Fruit fly (Drosophila melanogaster): ENCODE data around the gene Rab3-GAP.

The Rab3-GAP gene

DNA sequence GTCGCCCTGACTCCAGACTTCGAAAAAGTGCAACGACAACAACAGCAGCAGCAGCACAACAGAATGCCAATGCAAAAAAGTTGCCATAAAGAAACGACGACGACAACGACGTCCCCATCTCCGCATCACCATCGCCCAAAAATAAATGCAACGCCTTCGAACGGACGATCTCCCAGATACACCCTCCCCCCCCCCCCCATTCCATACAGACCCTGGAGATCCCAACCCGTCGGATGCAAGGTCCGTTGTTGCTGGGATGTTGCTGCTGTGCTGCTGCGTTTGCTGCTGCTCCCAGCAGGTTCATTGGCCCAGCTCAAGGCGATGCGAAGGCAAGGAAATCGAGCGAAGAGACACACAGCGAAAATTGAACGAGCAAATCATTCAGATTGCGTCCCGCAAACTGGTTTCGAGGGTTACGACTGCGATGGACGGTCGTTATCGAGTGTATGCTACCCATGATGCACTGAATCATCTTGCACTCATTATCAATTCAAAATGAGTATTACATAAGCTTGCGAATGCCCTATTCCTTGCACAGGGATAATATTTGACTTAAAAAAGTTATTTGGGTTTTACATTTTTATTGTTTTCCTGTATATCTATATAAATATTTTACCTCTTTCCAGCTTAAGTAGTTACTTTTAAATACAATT, 49.1 kb downstream of the Rab3-GAP start (continued):
- peak; percentile 37 for TF ChIP-seq Ets96B (tag; optimal IDR thresholded peaks at IDR 0.05)
- no peak for TF ChIP-seq Sox102F (GFP tag; optimal IDR thresholded peaks at IDR 0.05)
- no peak for TF ChIP-seq CG7368 (GFP tag; optimal IDR thresholded peaks at IDR 0.05)
- peak; percentile 98 for TF ChIP-seq dsx (GFP tag; optimal IDR thresholded peaks at IDR 0.05; ENCODE audit: poor library complexity, severe bottlenecking)
- no peak for TF ChIP-seq CG34406 (GFP tag; optimal IDR thresholded peaks at IDR 0.05)
- peak; percentile 21 for TF ChIP-seq Eip78C (GFP tag)
- TF ChIP-seq Ets21C (GFP tag; optimal IDR thresholded peaks at IDR 0.05) = no peak
- peak; percentile 69 for TF ChIP-seq Met (GFP tag; optimal IDR thresholded peaks at IDR 0.05)
- peak; percentile 59 for TF ChIP-seq Blimp-1 (GFP tag; optimal IDR thresholded peaks at IDR 0.05)
- no peak for TF ChIP-seq Gug (GFP tag; IDR thresholded peaks at IDR 0.05)
- no peak for TF ChIP-seq Smox (GFP tag; optimal IDR thresholded peaks at IDR 0.05)
- 0 out of 3 replicates have a peak, but pooled peaks have one; percentile 15 for TF ChIP-seq eg (GFP tag; IDR thresholded peaks at IDR 0.05)
- TF ChIP-seq salr (GFP tag; optimal IDR thresholded peaks at IDR 0.05) = peak in 1 of 2 experiments; percentile 17
- no peak for TF ChIP-seq OdsH (GFP tag; optimal IDR thresholded peaks at IDR 0.05)
- TF ChIP-seq ss (GFP tag; optimal IDR thresholded peaks at IDR 0.05) = peak; percentile 80 to 84
- TF ChIP-seq lz (GFP tag; optimal IDR thresholded peaks at IDR 0.05) = no peak
- no peak for TF ChIP-seq CG8632 (GFP tag; optimal IDR thresholded peaks at IDR 0.05)
- TF ChIP-seq CG6854 (GFP tag; optimal IDR thresholded peaks at IDR 0.05) = peak; percentile 81
- no peak for TF ChIP-seq CG4318 (GFP tag; optimal IDR thresholded peaks at IDR 0.05)
- no peak for TF ChIP-seq CG31627 (GFP tag; optimal IDR thresholded peaks at IDR 0.05)
- peak; percentile 95 for TF ChIP-seq vri (GFP tag; optimal IDR thresholded peaks at IDR 0.05)
- TF ChIP-seq CG6792 (GFP tag; optimal IDR thresholded peaks at IDR 0.05) = peak; percentile 25
- TF ChIP-seq Hr4 (GFP tag; optimal IDR thresholded peaks at IDR 0.05) = no peak
- TF ChIP-seq CG10669 (GFP tag; optimal IDR thresholded peaks at IDR 0.05) = peak; percentile 46
- TF ChIP-seq CG32006 (GFP tag; optimal IDR thresholded peaks at IDR 0.05) = no peak
- TF ChIP-seq CG8119 (GFP tag; IDR thresholded peaks at IDR 0.05) = peak; percentile 30; the same call in 1 of the 3 replicates
- TF ChIP-seq fd59A (GFP tag; optimal IDR thresholded peaks at IDR 0.05) = no peak
- peak; percentile 81 for TF ChIP-seq CG6808 (GFP tag; optimal IDR thresholded peaks at IDR 0.05)
- TF ChIP-seq fkh (GFP tag; optimal IDR thresholded peaks at IDR 0.05) = no peak

DNA sequence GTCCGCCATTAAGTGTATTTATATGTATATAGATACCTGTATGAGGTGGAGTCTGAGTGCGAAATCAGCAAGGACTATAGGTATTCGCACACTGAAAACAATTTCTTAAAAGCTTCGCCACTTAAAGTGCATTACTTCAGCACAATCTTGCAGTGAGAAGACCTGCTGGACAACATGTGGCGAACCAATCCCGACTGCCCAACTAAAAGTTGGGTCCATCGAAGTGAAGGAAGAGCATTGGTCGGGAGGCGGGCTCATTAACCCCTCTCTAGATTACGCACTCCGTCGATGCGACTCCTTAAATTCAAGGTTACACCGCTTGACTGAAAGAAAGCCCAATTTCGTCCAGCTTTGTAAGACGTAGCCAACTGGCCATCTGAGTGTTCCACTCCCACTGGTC, 49.7 kb downstream of the Rab3-GAP start:
- TF ChIP-seq Blimp-1 (GFP tag; optimal IDR thresholded peaks at IDR 0.05) = no peak
- peak; percentile 40 for TF ChIP-seq Smox (GFP tag; optimal IDR thresholded peaks at IDR 0.05)
- peak; percentile 39 for TF ChIP-seq topi (GFP tag; optimal IDR thresholded peaks at IDR 0.05)
- no peak for TF ChIP-seq dac (GFP tag; optimal IDR thresholded peaks at IDR 0.05)
- no peak for TF ChIP-seq Ets21C (GFP tag; optimal IDR thresholded peaks at IDR 0.05)
- no peak for TF ChIP-seq spab (GFP tag; optimal IDR thresholded peaks at IDR 0.05)
- TF ChIP-seq CG4318 (GFP tag; optimal IDR thresholded peaks at IDR 0.05) = no peak
- no peak for TF ChIP-seq Gug (GFP tag; IDR thresholded peaks at IDR 0.05)
- no peak for TF ChIP-seq CG6808 (GFP tag; optimal IDR thresholded peaks at IDR 0.05)
- TF ChIP-seq CG6163 (GFP tag; IDR thresholded peaks at IDR 0.05) = peak; percentile 30; the same call in 2 of the 3 replicates
- no peak for TF ChIP-seq ss (GFP tag; optimal IDR thresholded peaks at IDR 0.05)
- no peak for TF ChIP-seq CG8632 (GFP tag; optimal IDR thresholded peaks at IDR 0.05)
- no peak for TF ChIP-seq Hr4 (GFP tag; optimal IDR thresholded peaks at IDR 0.05)
- peak; percentile 48 for TF ChIP-seq CG10631 (GFP tag; optimal IDR thresholded peaks at IDR 0.05)
- peak; percentile 32 for TF ChIP-seq CG1621 (tag; optimal IDR thresholded peaks at IDR 0.05)
- TF ChIP-seq CG11294 (GFP tag; IDR thresholded peaks at IDR 0.05) = no peak
- no peak for TF ChIP-seq CG16779 (tag; optimal IDR thresholded peaks at IDR 0.05)
- TF ChIP-seq CG11902 (GFP tag; optimal IDR thresholded peaks at IDR 0.05) = no peak
- no peak for TF ChIP-seq CG7368 (GFP tag; optimal IDR thresholded peaks at IDR 0.05)
- peak; percentile 32 for TF ChIP-seq esn (GFP tag; optimal IDR thresholded peaks at IDR 0.05)
- TF ChIP-seq CG32006 (GFP tag; optimal IDR thresholded peaks at IDR 0.05) = no peak
- no peak for TF ChIP-seq CG15336 (GFP tag; IDR thresholded peaks at IDR 0.05)
- TF ChIP-seq achi (GFP tag; optimal IDR thresholded peaks at IDR 0.05) = peak; percentile 1
- TF ChIP-seq CG6792 (GFP tag; optimal IDR thresholded peaks at IDR 0.05) = no peak
- no peak for TF ChIP-seq svp (GFP tag)
- TF ChIP-seq vri (GFP tag; optimal IDR thresholded peaks at IDR 0.05) = no peak
- peak; percentile 53 for TF ChIP-seq Hr39 (GFP tag; optimal IDR thresholded peaks at IDR 0.05)
- peak; percentile 41 for TF ChIP-seq CG31627 (GFP tag; optimal IDR thresholded peaks at IDR 0.05)
- TF ChIP-seq CG3032 (tag; optimal IDR thresholded peaks at IDR 0.05) = peak; percentile 17
- peak; percentile 19 for TF ChIP-seq Sox14 (GFP tag; optimal IDR thresholded peaks at IDR 0.05)
- peak; percentile 27 for TF ChIP-seq lz (GFP tag; optimal IDR thresholded peaks at IDR 0.05)
- peak; percentile 29 for TF ChIP-seq OdsH (GFP tag; optimal IDR thresholded peaks at IDR 0.05)
- no peak for TF ChIP-seq fd59A (GFP tag; optimal IDR thresholded peaks at IDR 0.05)
- no peak for TF ChIP-seq dsx (GFP tag; optimal IDR thresholded peaks at IDR 0.05; ENCODE audit: poor library complexity, severe bottlenecking)
- no peak for TF ChIP-seq Lpt (GFP tag; optimal IDR thresholded peaks at IDR 0.05)
- TF ChIP-seq fd85E (GFP tag; optimal IDR thresholded peaks at IDR 0.05) = no peak

All from whole organism, prepupa.